Fruit fly (Drosophila melanogaster) Kc167 (cell line): ENCODE results near the gene tral.

ENCODE experiments used
- Sin3A ChIP-seq: fragments of >200 bp; optimal IDR thresholded peaks from 2 replicates; lab custom pipeline; 2018; ENCODE audit warnings: missing external identifiers
- h ChIP-seq: fragments of >200 bp; optimal IDR thresholded peaks from 3 replicates; lab custom pipeline; 2018; ENCODE audit warnings: missing external identifiers
- psq ChIP-seq: fragments of >200 bp; optimal IDR thresholded peaks from 2 replicates; lab custom pipeline; 2017; ENCODE audit warnings: missing external identifiers

- TF ChIP-seq Sin3A (lab: Kevin White, UChicago) (no peak), h (no peak), psq (lab: Kevin White, UChicago) (no peak)
Measured at dm6 chr3L:12486175-12486574, 28.7 kb upstream of the tral start.
